Worm (Caenorhabditis elegans) whole organism, L3 larva: ENCODE measurements around the gene EGAP9.4.
A peak's percentile ranks its signal among the peaks of the same experiment; 100 is the strongest.

ENCODE experiments used
- R02D3.7 ChIP-seq: fragments of 150-350 bp; optimal IDR thresholded peaks from 2 replicates; lab custom pipeline; 2014; ENCODE audit warnings: missing biosample characterization, missing genetic modification characterization
- ZK546.5 ChIP-seq: sonication (generic microtip); optimal IDR thresholded peaks from 2 replicates; lab custom pipeline; 2017; ENCODE audit warnings: missing biosample characterization, missing genetic modification characterization
- aly-2 ChIP-seq: fragments of 150-350 bp; optimal IDR thresholded peaks from 2 replicates; lab custom pipeline; 2014; ENCODE audit warnings: missing biosample characterization, missing genetic modification characterization
- ama-1 ChIP-seq: fragments of 150-350 bp; optimal IDR thresholded peaks from 2 replicates; lab custom pipeline; 2018
- ceh-16 ChIP-seq: sonication (generic microtip); optimal IDR thresholded peaks from 2 replicates; lab custom pipeline; 2017; ENCODE audit warnings: missing biosample characterization, missing genetic modification characterization
- ceh-28 ChIP-seq: fragments of 150-350 bp; optimal IDR thresholded peaks from 2 replicates; lab custom pipeline; 2014; ENCODE audit warnings: missing biosample characterization, missing genetic modification reagents, missing genetic modification characterization
- ceh-9 ChIP-seq: sonication (generic microtip); optimal IDR thresholded peaks from 2 replicates; lab custom pipeline; 2018; ENCODE audit warnings: missing biosample characterization, missing genetic modification characterization
- egl-27 ChIP-seq: sonication (generic microtip); optimal IDR thresholded peaks from 4 replicates; lab custom pipeline; 2017; ENCODE audit warnings: missing biosample characterization, missing genetic modification reagents, missing genetic modification characterization
- egl-5 ChIP-seq: fragments of 150-350 bp; optimal IDR thresholded peaks from 2 replicates; lab custom pipeline; 2017; ENCODE audit warnings: missing biosample characterization, missing genetic modification reagents, missing genetic modification characterization, inconsistent platforms
- elt-1 ChIP-seq: fragments of 150-350 bp; optimal IDR thresholded peaks from 2 replicates; lab custom pipeline; 2014; ENCODE audit warnings: missing biosample characterization, missing genetic modification characterization
- elt-2 ChIP-seq: sonication (generic microtip); optimal IDR thresholded peaks from 2 replicates; lab custom pipeline; 2016; ENCODE audit warnings: missing genetic modification reagents, mild to moderate bottlenecking, missing genetic modification characterization, missing compliant biosample characterization
- elt-3 ChIP-seq, 3 experiments: fragments of 150-350 bp in 1 of 3; sonication (generic microtip) in 2 of 3; optimal IDR thresholded peaks; 2 replicates in 2 of 3; 4 replicates in 1 of 3; lab custom pipeline; 2014 to 2017; ENCODE audit warnings: missing biosample characterization in 3 of 3, missing genetic modification characterization in 3 of 3
- eor-1 ChIP-seq, 2 experiments: fragments of 150-350 bp; optimal IDR thresholded peaks; 2 replicates each; lab custom pipeline; 2014 to 2018; ENCODE audit warnings: missing biosample characterization in 2 of 2, missing genetic modification characterization in 2 of 2
- fkh-10 ChIP-seq: sonication (generic microtip); optimal IDR thresholded peaks from 2 replicates; lab custom pipeline; 2017; ENCODE audit warnings: missing biosample characterization, missing genetic modification reagents, missing genetic modification characterization
- lin-15B ChIP-seq: fragments of 150-350 bp; optimal IDR thresholded peaks from 2 replicates; lab custom pipeline; 2014; ENCODE audit warnings: missing biosample characterization, missing genetic modification characterization
- lin-39 ChIP-seq: fragments of 150-350 bp; optimal IDR thresholded peaks from 2 replicates; lab custom pipeline; 2018; ENCODE audit warnings: missing biosample characterization, missing genetic modification reagents, missing genetic modification characterization
- lsy-12 ChIP-seq: sonication (generic microtip); optimal IDR thresholded peaks from 2 replicates; lab custom pipeline; 2016; ENCODE audit warnings: mild to moderate bottlenecking, missing genetic modification characterization, missing compliant biosample characterization
- mdl-1 ChIP-seq: fragments of 150-350 bp; optimal IDR thresholded peaks from 2 replicates; lab custom pipeline; 2014; ENCODE audit warnings: missing biosample characterization, missing genetic modification characterization
- mml-1 ChIP-seq: fragments of 150-350 bp; sonication (generic microtip); optimal IDR thresholded peaks from 3 replicates; lab custom pipeline; 2014; ENCODE audit warnings: missing biosample characterization, missing genetic modification characterization
- nfya-1 ChIP-seq: sonication (generic microtip); optimal IDR thresholded peaks from 2 replicates; lab custom pipeline; 2017; ENCODE audit warnings: missing genetic modification characterization, mild to moderate bottlenecking, missing compliant biosample characterization, antibody characterized with exemption, moderate library complexity; ENCODE audit not compliant: insufficient read depth
- nhr-11 ChIP-seq: fragments of 150-350 bp; optimal IDR thresholded peaks from 2 replicates; lab custom pipeline; 2014; ENCODE audit warnings: missing biosample characterization, missing genetic modification characterization
- nhr-23 ChIP-seq: fragments of 150-350 bp; optimal IDR thresholded peaks from 2 replicates; lab custom pipeline; 2014; ENCODE audit warnings: missing biosample characterization, missing genetic modification reagents, missing genetic modification characterization
- nhr-237 ChIP-seq: fragments of 150-350 bp; optimal IDR thresholded peaks from 2 replicates; lab custom pipeline; 2014; ENCODE audit warnings: missing biosample characterization, missing genetic modification characterization
- nhr-25 ChIP-seq: sonication (generic microtip); optimal IDR thresholded peaks from 2 replicates; lab custom pipeline; 2017; ENCODE audit warnings: missing biosample characterization, missing genetic modification characterization
- nhr-28 ChIP-seq: fragments of 150-350 bp; optimal IDR thresholded peaks from 2 replicates; lab custom pipeline; 2014; ENCODE audit warnings: missing biosample characterization, missing genetic modification characterization
- nhr-43 ChIP-seq: sonication (generic microtip); optimal IDR thresholded peaks from 2 replicates; lab custom pipeline; 2016; ENCODE audit warnings: mild to moderate bottlenecking, missing genetic modification characterization, missing compliant biosample characterization; ENCODE audit not compliant: poor library complexity, severe bottlenecking
- nhr-67 ChIP-seq: fragments of 150-350 bp; optimal IDR thresholded peaks from 2 replicates; lab custom pipeline; 2014; ENCODE audit warnings: missing biosample characterization, missing genetic modification characterization
- pha-4 ChIP-seq: fragments of 150-350 bp; optimal IDR thresholded peaks from 2 replicates; lab custom pipeline; 2014; ENCODE audit warnings: missing biosample characterization, missing genetic modification reagents, missing genetic modification characterization
- pqm-1 ChIP-seq: fragments of 150-350 bp; optimal IDR thresholded peaks from 2 replicates; lab custom pipeline; 2017; ENCODE audit warnings: missing biosample characterization, missing genetic modification characterization, inconsistent platforms
- skn-1 ChIP-seq: fragments of 150-350 bp; optimal IDR thresholded peaks from 2 replicates; lab custom pipeline; 2014; ENCODE audit warnings: missing biosample characterization, missing genetic modification characterization
- snpc-4 ChIP-seq: fragments of 150-350 bp; optimal IDR thresholded peaks from 2 replicates; lab custom pipeline; 2014; ENCODE audit warnings: missing biosample characterization, missing genetic modification characterization
- unc-62 ChIP-seq: fragments of 150-350 bp; sonication (generic microtip); optimal IDR thresholded peaks from 4 replicates; lab custom pipeline; 2014; ENCODE audit warnings: missing biosample characterization, missing genetic modification reagents, missing genetic modification characterization
- zag-1 ChIP-seq: fragments of 150-350 bp; optimal IDR thresholded peaks from 2 replicates; lab custom pipeline; 2014; ENCODE audit warnings: missing biosample characterization, missing genetic modification characterization
- ztf-11 ChIP-seq: fragments of 150-350 bp; optimal IDR thresholded peaks from 2 replicates; lab custom pipeline; 2014; ENCODE audit warnings: missing biosample characterization, missing genetic modification characterization
- ztf-4 ChIP-seq: fragments of 150-350 bp; optimal IDR thresholded peaks from 2 replicates; lab custom pipeline; 2014; ENCODE audit warnings: missing biosample characterization, missing genetic modification characterization

The EGAP9.4 gene

DNA sequence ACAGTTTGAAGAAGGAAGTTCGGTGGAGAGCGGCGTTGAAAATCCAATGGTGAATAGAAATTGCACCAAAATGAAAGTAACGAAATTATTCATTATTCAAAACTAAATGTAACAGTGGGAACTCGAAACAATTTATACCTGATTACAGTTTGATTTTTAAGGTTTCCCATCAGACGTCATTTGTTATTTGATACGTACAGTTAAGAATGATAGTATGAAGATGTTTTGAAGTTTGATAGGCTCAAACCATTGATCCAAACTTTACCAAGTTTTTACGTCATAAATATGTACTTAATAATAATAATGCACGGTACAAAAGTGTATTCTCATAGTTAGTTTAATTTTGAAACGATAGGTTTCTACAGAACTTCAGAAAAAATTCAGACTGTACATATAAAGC is 18.6 kb upstream of the EGAP9.4 start, which contains the start of gene spp-20:
Gene spp-20, minus strand, starts transcription at position 101 of the 400 bp plus-strand sequence.
- TF ChIP-seq zag-1 = no peak
- TF ChIP-seq ceh-9 = no peak
- no peak for TF ChIP-seq nhr-23 (tag; lab: Kevin White, UChicago)
- no peak for TF ChIP-seq ama-1 (lab: Kevin White, UChicago)
- no peak for TF ChIP-seq nfya-1 (tag; lab: Kevin White, UChicago)
- no peak for TF ChIP-seq elt-1 (tag; lab: Kevin White, UChicago)
- no peak for TF ChIP-seq R02D3.7 (tag; lab: Kevin White, UChicago)
- no peak for TF ChIP-seq aly-2 (tag; lab: Kevin White, UChicago)
- TF ChIP-seq egl-27 = no peak
- no peak for TF ChIP-seq nhr-43 (tag; lab: Kevin White, UChicago)
- no peak for TF ChIP-seq ztf-11 (tag; lab: Kevin White, UChicago)
- TF ChIP-seq elt-3 (tag; optimal IDR thresholded peaks at IDR 0.05; lab: Kevin White, UChicago) = no peak
- no peak for TF ChIP-seq fkh-10 (GFP tag; lab: Kevin White, UChicago)
- no peak for TF ChIP-seq elt-2
- no peak for TF ChIP-seq egl-5 (tag; lab: Kevin White, UChicago)
- TF ChIP-seq eor-1 (tag; optimal IDR thresholded peaks at IDR 0.05; lab: Kevin White, UChicago) = no peak
- TF ChIP-seq nhr-25 (tag; lab: Kevin White, UChicago) = no peak
- TF ChIP-seq unc-62 (GFP tag; lab: Kevin White, UChicago) = no peak
- no peak for TF ChIP-seq ZK546.5
- TF ChIP-seq, all 47 proteins: peak for 0

DNA sequence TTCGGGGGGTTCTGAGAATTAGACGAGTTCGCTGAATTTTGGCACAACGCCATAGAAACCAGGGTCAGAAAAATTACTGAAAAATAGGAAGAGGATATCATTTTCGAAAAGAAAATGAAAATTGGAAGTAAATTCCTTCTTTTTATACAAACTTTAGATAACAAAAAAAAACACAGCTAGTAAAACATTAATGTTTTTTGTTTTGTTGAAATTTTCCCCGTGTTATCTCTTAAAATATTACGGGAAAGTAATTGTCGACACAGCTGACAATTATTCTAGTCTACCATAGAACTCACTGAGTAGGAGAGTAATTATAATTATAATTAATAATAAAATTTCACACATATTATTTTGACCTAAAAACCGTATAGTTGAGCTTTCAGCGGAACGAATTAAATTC is 17.6 kb upstream of the EGAP9.4 start, which contains the start of gene spp-26:
Gene spp-26, minus strand, starts transcription at position 101 of the 400 bp plus-strand sequence.
- TF ChIP-seq eor-1 (tag; optimal IDR thresholded peaks at IDR 0.05; lab: Kevin White, UChicago) (no peak), ceh-16 (tag; lab: Kevin White, UChicago) (no peak), nhr-43 (tag; lab: Kevin White, UChicago) (no peak)

DNA sequence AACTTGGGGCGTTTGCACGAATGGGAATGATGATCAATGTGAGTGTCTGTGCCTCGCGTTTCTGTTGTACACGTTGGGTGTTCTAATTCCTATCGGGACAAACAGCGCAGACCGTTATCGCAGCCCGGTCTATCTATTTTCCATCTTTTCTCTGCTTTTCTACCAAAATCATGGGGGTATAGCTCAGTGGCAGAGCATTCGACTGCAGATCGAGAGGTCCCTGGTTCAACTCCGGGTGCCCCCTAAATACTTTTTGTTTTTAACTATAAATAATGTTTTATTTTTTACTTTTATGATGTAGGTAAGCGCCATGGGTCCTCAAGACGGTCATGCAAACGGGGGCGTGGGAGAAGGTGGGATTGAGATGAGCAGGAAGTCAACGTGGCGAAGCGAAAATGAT is 17.1 kb upstream of the EGAP9.4 start:
- TF ChIP-seq lsy-12 (tag; lab: Kevin White, UChicago) (peak; percentile 21), aly-2 (tag; lab: Kevin White, UChicago) (no peak), elt-2 (peak; percentile 45), nhr-237 (tag; lab: Kevin White, UChicago) (no peak)

DNA sequence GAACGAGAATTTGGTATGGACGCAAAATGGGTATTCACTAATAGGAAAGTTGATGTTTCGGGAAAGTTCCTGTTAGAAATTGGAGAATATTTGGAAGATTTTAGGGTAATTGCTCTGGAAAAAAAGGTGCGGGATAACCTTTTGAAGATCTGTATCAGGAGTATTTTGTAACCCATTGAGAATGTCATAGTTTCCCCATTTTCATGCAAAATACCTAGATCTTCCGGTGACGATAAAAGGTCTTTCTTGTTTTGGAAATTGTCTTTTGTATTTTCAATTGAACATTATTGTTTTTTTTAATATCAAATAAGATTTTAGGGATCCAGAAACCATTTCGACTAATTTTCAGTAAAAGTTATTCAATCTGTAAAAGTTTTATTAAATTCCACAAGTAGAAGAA is 15.1 kb upstream of the EGAP9.4 start, which contains the start of gene spp-19:
Gene spp-19, minus strand, starts transcription at position 101 of the 400 bp plus-strand sequence.
- TF ChIP-seq zag-1 (no peak), mdl-1 (no peak), aly-2 (tag; lab: Kevin White, UChicago) (no peak)

DNA sequence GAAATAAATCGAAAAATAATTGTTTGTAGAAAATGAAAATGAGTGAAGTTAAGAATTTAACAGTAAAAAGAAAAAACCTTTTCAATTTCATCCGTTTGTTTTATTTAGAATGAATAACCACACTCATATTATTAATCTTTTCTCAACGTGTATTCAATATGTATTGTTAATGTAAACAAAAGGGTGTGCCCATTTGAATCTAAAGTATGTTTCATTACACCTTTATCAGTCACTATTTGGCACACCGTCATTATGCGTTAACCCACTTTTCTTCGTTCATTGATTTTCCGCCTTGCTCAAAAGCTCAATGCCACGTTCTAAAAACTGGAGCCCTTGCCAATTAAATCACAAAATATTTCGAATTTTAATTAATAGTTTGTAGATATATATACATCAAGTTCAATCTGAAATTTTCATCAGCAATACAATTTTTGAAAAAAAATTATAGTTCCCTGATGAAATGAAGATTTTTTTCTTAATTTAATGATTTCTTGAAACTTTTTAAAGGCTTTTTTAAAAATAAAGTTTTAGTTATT is 10.7 kb upstream of the EGAP9.4 start, which contains the start of gene K04A8.1:
Gene K04A8.1, plus strand, starts transcription at position 486 of the 536 bp plus-strand sequence.
- no peak for TF ChIP-seq nhr-28 (tag; lab: Kevin White, UChicago)
- no peak for TF ChIP-seq egl-27
- no peak for TF ChIP-seq nhr-11
- no peak for TF ChIP-seq nhr-67 (tag; lab: Kevin White, UChicago)
- TF ChIP-seq pqm-1 = peak; percentile 49
- no peak for TF ChIP-seq nhr-25 (tag; lab: Kevin White, UChicago)
- TF ChIP-seq aly-2 (tag; lab: Kevin White, UChicago) = no peak
- no peak for TF ChIP-seq ceh-28 (tag; lab: Kevin White, UChicago)
- no peak for TF ChIP-seq mml-1 (tag; lab: Kevin White, UChicago)
- no peak for TF ChIP-seq elt-3 (tag; optimal IDR thresholded peaks at IDR 0.05; lab: Kevin White, UChicago)
- TF ChIP-seq skn-1 (tag; lab: Kevin White, UChicago) = no peak
- TF ChIP-seq snpc-4 (tag; lab: Kevin White, UChicago) = no peak
- peak; percentile 79 for TF ChIP-seq pha-4
- TF ChIP-seq lin-15B (tag; lab: Kevin White, UChicago) = no peak
- TF ChIP-seq ztf-4 (tag; lab: Kevin White, UChicago) = no peak
- TF ChIP-seq lin-39 (tag; lab: Kevin White, UChicago) = no peak
- TF ChIP-seq elt-2 = peak; percentile 39
